Fruit fly (Drosophila melanogaster) whole organism, embryonic: Measurements from ENCODE around the gene CG42395.

Experiments used
- Adf1 ChIP-seq: fragments of 200-800 bp; sonication (Bioruptor generic); IDR thresholded peaks from 2 replicates; pipeline ENCODE4 v1.3.6; 2022; ENCODE audit warnings: missing biosample characterization, missing genetic modification characterization
- CG10267 ChIP-seq: fragments of 200-800 bp; sonication (Bioruptor generic); optimal IDR thresholded peaks from 2 replicates; lab custom pipeline; 2018; ENCODE audit warnings: missing biosample characterization, mild to moderate bottlenecking, missing genetic modification characterization, moderate library complexity
- CG10366 ChIP-seq: fragments of 200-800 bp; sonication (Bioruptor generic); IDR thresholded peaks from 2 replicates; pipeline ENCODE4 v1.3.6; 2022; ENCODE audit warnings: missing biosample characterization, missing genetic modification characterization
- CG10431 ChIP-seq: fragments of 200-800 bp; sonication (Bioruptor generic); optimal IDR thresholded peaks from 3 replicates; lab custom pipeline; 2018; ENCODE audit warnings: missing biosample characterization, mild to moderate bottlenecking, missing genetic modification characterization
- CG11456 ChIP-seq: fragments of 200-800 bp; sonication (Bioruptor generic); IDR thresholded peaks from 3 replicates; pipeline ENCODE4 v1.3.6; 2022; ENCODE audit warnings: missing biosample characterization, missing genetic modification characterization
- CG12659 ChIP-seq: fragments of 200-800 bp; sonication (Bioruptor generic); optimal IDR thresholded peaks from 3 replicates; lab custom pipeline; 2017; ENCODE audit warnings: mild to moderate bottlenecking, missing biosample characterization, missing genetic modification reagents, missing genetic modification characterization
- CG14710 ChIP-seq: fragments of 200-800 bp; sonication (Bioruptor generic); optimal IDR thresholded peaks from 3 replicates; lab custom pipeline; 2019; ENCODE audit warnings: missing biosample characterization, mild to moderate bottlenecking, missing genetic modification characterization, moderate library complexity
- CG16815 ChIP-seq: fragments of 200-800 bp; sonication (Bioruptor generic); optimal IDR thresholded peaks from 3 replicates; lab custom pipeline; 2017; ENCODE audit warnings: missing biosample characterization, mild to moderate bottlenecking, missing genetic modification characterization
- CG17361 ChIP-seq: fragments of 200-800 bp; sonication (Bioruptor generic); IDR thresholded peaks from 3 replicates; pipeline ENCODE4 v1.3.6; 2022; ENCODE audit warnings: missing biosample characterization, missing genetic modification characterization
- CG17385 ChIP-seq: fragments of 200-800 bp; sonication (Bioruptor generic); optimal IDR thresholded peaks from 3 replicates; lab custom pipeline; 2018; ENCODE audit warnings: missing biosample characterization, mild to moderate bottlenecking, missing genetic modification characterization
- CG18262 ChIP-seq: fragments of 200-800 bp; optimal IDR thresholded peaks from 3 replicates; lab custom pipeline; 2019; ENCODE audit warnings: missing biosample characterization, mild to moderate bottlenecking, missing genetic modification characterization, moderate library complexity
- CG2875 ChIP-seq: fragments of 200-800 bp; sonication (Bioruptor generic); optimal IDR thresholded peaks from 2 replicates; lab custom pipeline; 2017; ENCODE audit warnings: missing biosample characterization, mild to moderate bottlenecking, missing genetic modification characterization, missing genetic modification reagents
- CG32772 ChIP-seq: fragments of 200-800 bp; sonication (Bioruptor generic); IDR thresholded peaks from 2 replicates; pipeline ENCODE4 v1.3.6; 2022; ENCODE audit warnings: missing biosample characterization, missing genetic modification characterization
- CG33557 ChIP-seq: fragments of 200-800 bp; sonication (Bioruptor generic); optimal IDR thresholded peaks from 2 replicates; lab custom pipeline; 2019; ENCODE audit warnings: missing biosample characterization, mild to moderate bottlenecking, missing genetic modification characterization, moderate library complexity
- CG3407 ChIP-seq: fragments of 200-800 bp; sonication (Bioruptor generic); optimal IDR thresholded peaks from 2 replicates; lab custom pipeline; 2018; ENCODE audit warnings: missing biosample characterization, mild to moderate bottlenecking, missing genetic modification characterization
- CG7786 ChIP-seq: fragments of 200-800 bp; sonication (Bioruptor generic); optimal IDR thresholded peaks from 2 replicates; lab custom pipeline; 2016; ENCODE audit warnings: missing biosample characterization, missing genetic modification characterization
- CG7839 ChIP-seq: fragments of 200-800 bp; sonication (Bioruptor generic); optimal IDR thresholded peaks from 3 replicates; lab custom pipeline; 2018; ENCODE audit warnings: missing biosample characterization, mild to moderate bottlenecking, missing genetic modification characterization, moderate library complexity
- CG8924 ChIP-seq: fragments of 200-800 bp; optimal IDR thresholded peaks from 3 replicates; lab custom pipeline; 2019; ENCODE audit warnings: missing biosample characterization, mild to moderate bottlenecking, missing genetic modification characterization, moderate library complexity
- D19A ChIP-seq: fragments of 200-800 bp; optimal IDR thresholded peaks from 3 replicates; lab custom pipeline; 2019; ENCODE audit warnings: missing biosample characterization, mild to moderate bottlenecking, missing genetic modification characterization, moderate library complexity
- Drgx ChIP-seq: fragments of 200-800 bp; sonication (Bioruptor generic); IDR thresholded peaks from 2 replicates; pipeline ENCODE4 v1.3.6; 2022; ENCODE audit warnings: missing biosample characterization, missing genetic modification characterization
- GATAe ChIP-seq: fragments of 200-800 bp; sonication (Bioruptor generic); conservative IDR thresholded peaks from 2 replicates; pipeline ENCODE4 v1.3.6; 2022; ENCODE audit warnings: missing biosample characterization, missing genetic modification characterization
- H15 ChIP-seq: fragments of 200-800 bp; sonication (Bioruptor generic); IDR thresholded peaks from 3 replicates; pipeline ENCODE4 v1.3.6; 2022; ENCODE audit warnings: missing biosample characterization, missing genetic modification characterization
- HHEX ChIP-seq: fragments of 200-800 bp; sonication (Bioruptor generic); optimal IDR thresholded peaks from 3 replicates; lab custom pipeline; 2017; ENCODE audit warnings: missing biosample characterization, mild to moderate bottlenecking, missing genetic modification characterization, missing genetic modification reagents
- Med ChIP-seq: fragments of 200-800 bp; sonication (Bioruptor generic); peaks from one replicate; lab custom pipeline; 2016; ENCODE audit warnings: missing biosample characterization, missing genetic modification characterization, mild to moderate bottlenecking, inconsistent platforms, moderate library complexity
- Nf-YC ChIP-seq: fragments of 200-800 bp; optimal IDR thresholded peaks from 3 replicates; lab custom pipeline; 2019; ENCODE audit warnings: missing biosample characterization, mild to moderate bottlenecking, missing genetic modification characterization, moderate library complexity
- Pdp1 ChIP-seq, 2 experiments: fragments of 200-800 bp; sonication (Bioruptor generic); optimal IDR thresholded peaks; 3 replicates each; lab custom pipeline; 2016; ENCODE audit warnings: missing biosample characterization in 2 of 2, missing genetic modification characterization in 2 of 2, mild to moderate bottlenecking in 1 of 2, moderate library complexity in 1 of 2
- Sin3A ChIP-seq: fragments of >200 bp; optimal IDR thresholded peaks from 2 replicates; lab custom pipeline; 2018
- Ssrp ChIP-seq: fragments of 200-800 bp; sonication (Bioruptor generic); optimal IDR thresholded peaks from 2 replicates; lab custom pipeline; 2018; ENCODE audit warnings: missing biosample characterization, mild to moderate bottlenecking, missing genetic modification characterization, moderate library complexity
- bsh ChIP-seq, 2 experiments: fragments of 200-800 bp; sonication (Bioruptor generic); optimal IDR thresholded peaks; 2 replicates each; lab custom pipeline; 2017 to 2018; ENCODE audit warnings: mild to moderate bottlenecking in 2 of 2, missing biosample characterization in 2 of 2, missing genetic modification characterization in 2 of 2, moderate library complexity in 1 of 2
- ci ChIP-seq: fragments of 200-800 bp; sonication (Bioruptor generic); IDR thresholded peaks from 3 replicates; pipeline ENCODE4 v1.3.6; 2022; ENCODE audit warnings: missing biosample characterization, missing genetic modification characterization
- crol ChIP-seq: fragments of 200-800 bp; sonication (Bioruptor generic); IDR thresholded peaks from 2 replicates; pipeline ENCODE4 v1.3.6; 2022; ENCODE audit warnings: missing biosample characterization, missing genetic modification characterization
- crp ChIP-seq, 2 experiments: fragments of 200-800 bp; sonication (Bioruptor generic); optimal IDR thresholded peaks; 2 replicates in 1 of 2; 3 replicates in 1 of 2; lab custom pipeline; 2017; ENCODE audit warnings: missing biosample characterization in 2 of 2, missing genetic modification characterization in 2 of 2, mild to moderate bottlenecking in 1 of 2, moderate library complexity in 1 of 2
- danr ChIP-seq: fragments of 200-800 bp; sonication (Bioruptor generic); IDR thresholded peaks from 2 replicates; pipeline ENCODE4 v1.3.6; 2022; ENCODE audit warnings: missing biosample characterization, missing genetic modification characterization
- dmrt99B ChIP-seq: fragments of 200-800 bp; sonication (Bioruptor generic); optimal IDR thresholded peaks from 2 replicates; lab custom pipeline; 2018; ENCODE audit warnings: missing biosample characterization, mild to moderate bottlenecking, missing genetic modification characterization, moderate library complexity
- ewg ChIP-seq: fragments of 200-800 bp; sonication (Bioruptor generic); optimal IDR thresholded peaks from 3 replicates; lab custom pipeline; 2017; ENCODE audit warnings: mild to moderate bottlenecking, missing biosample characterization, missing genetic modification reagents, missing genetic modification characterization
- fd64A ChIP-seq: fragments of 200-800 bp; sonication (Bioruptor generic); optimal IDR thresholded peaks from 3 replicates; lab custom pipeline; 2018; ENCODE audit warnings: missing biosample characterization, mild to moderate bottlenecking, missing genetic modification characterization
- gcm ChIP-seq: fragments of 200-800 bp; sonication (Bioruptor generic); optimal IDR thresholded peaks from 2 replicates; lab custom pipeline; 2019; ENCODE audit warnings: missing biosample characterization, mild to moderate bottlenecking, missing genetic modification characterization, moderate library complexity
- jumu ChIP-seq: fragments of 200-800 bp; sonication (Bioruptor generic); optimal IDR thresholded peaks from 3 replicates; lab custom pipeline; 2016; ENCODE audit warnings: missing biosample characterization, missing genetic modification characterization
- lmd ChIP-seq: fragments of 200-800 bp; sonication (Bioruptor generic); IDR thresholded peaks from 2 replicates; pipeline ENCODE4 v1.3.6; 2022; ENCODE audit warnings: missing biosample characterization, missing genetic modification characterization
- lola ChIP-seq, 3 experiments: fragments of >200 bp in 2 of 3; fragments of 200-800 bp in 1 of 3; sonication (Bioruptor generic) in 1 of 3; optimal IDR thresholded peaks; 2 replicates each; lab custom pipeline; 2017 to 2019; ENCODE audit warnings: missing biosample characterization in 3 of 3, missing genetic modification characterization in 3 of 3, mild to moderate bottlenecking in 1 of 3, moderate library complexity in 1 of 3
- nau ChIP-seq: fragments of 200-800 bp; sonication (Bioruptor generic); optimal IDR thresholded peaks from 3 replicates; lab custom pipeline; 2017; ENCODE audit warnings: missing biosample characterization, mild to moderate bottlenecking, missing genetic modification characterization, missing genetic modification reagents
- org-1 ChIP-seq: fragments of 200-800 bp; sonication (Bioruptor generic); optimal IDR thresholded peaks from 2 replicates; lab custom pipeline; 2017; ENCODE audit warnings: missing biosample characterization, missing genetic modification characterization
- phol ChIP-seq: fragments of 200-800 bp; sonication (Bioruptor generic); optimal IDR thresholded peaks from 3 replicates; lab custom pipeline; 2018; ENCODE audit warnings: missing biosample characterization, mild to moderate bottlenecking, missing genetic modification characterization, moderate library complexity
- seq ChIP-seq: fragments of 200-800 bp; sonication (Bioruptor generic); IDR thresholded peaks from 2 replicates; pipeline ENCODE4 v1.3.6; 2022; ENCODE audit warnings: missing biosample characterization, missing genetic modification characterization
- sug ChIP-seq: fragments of 200-800 bp; optimal IDR thresholded peaks from 2 replicates; lab custom pipeline; 2019; ENCODE audit warnings: missing biosample characterization, mild to moderate bottlenecking, missing genetic modification characterization, moderate library complexity
- tap ChIP-seq: fragments of 200-800 bp; optimal IDR thresholded peaks from 3 replicates; lab custom pipeline; 2019; ENCODE audit warnings: missing biosample characterization, mild to moderate bottlenecking, missing genetic modification characterization, moderate library complexity
- zfh1 ChIP-seq: fragments of 200-800 bp; sonication (Bioruptor generic); IDR thresholded peaks from 3 replicates; pipeline ENCODE4 v1.3.6; 2022; ENCODE audit warnings: missing biosample characterization, missing genetic modification characterization

The CG42395 gene

DNA sequence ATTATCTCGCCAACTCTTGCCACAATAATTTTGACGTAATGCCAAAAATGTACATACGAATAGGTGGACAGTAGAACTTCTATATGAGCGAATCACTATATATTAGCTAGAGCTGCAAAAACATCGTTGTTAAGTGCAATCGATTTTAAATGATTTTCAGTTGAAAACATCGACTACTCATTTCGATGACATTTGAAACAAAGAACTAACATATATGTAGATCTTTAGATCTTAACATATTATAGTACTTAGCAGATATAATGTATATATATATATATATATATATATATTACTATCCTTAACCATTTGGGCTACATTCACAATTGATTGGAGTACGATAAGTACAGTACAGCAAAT is at the start of gene CG42395:
TSS of gene CG42395 (minus strand) at position 101 of the 357 bp plus-strand sequence.
- no peak for TF ChIP-seq CG10366 (GFP tag; lab: Robert Waterston, UW)

DNA sequence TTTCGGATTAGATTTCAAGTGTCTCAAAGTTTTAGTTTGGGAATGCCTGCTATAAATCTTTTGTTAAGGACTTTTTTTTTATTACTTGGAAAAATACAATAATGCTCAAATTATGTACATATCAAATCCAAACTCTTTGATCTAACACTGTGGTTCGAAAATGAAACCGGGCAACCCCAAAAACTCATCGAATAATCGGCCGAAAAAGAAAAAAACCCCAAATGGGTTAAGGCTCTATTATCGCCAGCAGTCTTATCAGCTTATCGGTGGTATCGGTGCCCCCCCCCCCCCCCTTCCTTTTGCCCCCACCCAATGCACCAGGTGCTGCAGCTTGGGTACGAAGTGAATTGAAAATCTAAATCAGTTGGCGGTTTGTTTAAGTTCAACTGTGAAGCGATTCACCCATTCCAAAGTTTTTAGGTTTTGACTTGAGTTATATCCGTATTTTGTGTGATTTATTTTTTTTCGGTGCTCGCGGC is 41.6 kb upstream of the CG42395 start:
- TF ChIP-seq crol (GFP tag; lab: Robert Waterston, UW) = peak; percentile 52; the same call in 1 of the 2 replicates
- TF ChIP-seq tap = no peak
- peak; percentile 58; the same call in 1 of the 2 replicates for TF ChIP-seq GATAe (GFP tag; lab: Robert Waterston, UW)
- no peak for TF ChIP-seq jumu
- TF ChIP-seq CG11456 = no peak
- no peak for TF ChIP-seq Nf-YC (tag; lab: Kevin White, UChicago)
- TF ChIP-seq ci (GFP tag; lab: Robert Waterston, UW) = 0 out of 3 replicates have a peak, but pooled peaks have one; percentile 21
- TF ChIP-seq CG7786 = no peak
- no peak for TF ChIP-seq CG10431 (GFP tag; lab: Kevin White, UChicago)
- peak; percentile 7 for TF ChIP-seq sug (tag; lab: Kevin White, UChicago)
- no peak for TF ChIP-seq Sin3A
- no peak for TF ChIP-seq dmrt99B

DNA sequence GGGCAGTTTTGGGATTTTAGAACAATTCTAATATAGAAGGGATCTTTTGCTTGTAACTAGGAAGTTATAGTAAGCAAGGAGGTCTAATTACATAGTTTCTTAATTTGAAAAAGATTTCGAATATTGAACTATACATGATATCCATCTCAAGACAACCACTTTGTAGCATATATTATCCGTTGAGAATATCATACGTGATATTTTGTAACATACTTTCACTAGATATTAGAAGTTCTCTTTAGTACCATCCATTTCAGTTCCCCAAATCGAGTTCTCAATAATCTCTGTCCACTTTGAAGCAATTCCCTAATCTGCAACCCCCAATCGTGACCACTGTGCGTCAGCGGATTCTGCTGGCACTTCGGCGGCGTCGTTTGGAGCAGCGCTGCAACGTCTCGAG is 39.4 kb upstream of the CG42395 start:
- TF ChIP-seq seq = no peak
- peak; percentile 37; the same call in 1 of the 2 replicates for TF ChIP-seq Adf1
- TF ChIP-seq fd64A (GFP tag; lab: Kevin White, UChicago) = no peak
- TF ChIP-seq CG33557 (GFP tag; lab: Kevin White, UChicago) = peak; percentile 15
- peak in 1 of 2 experiments; percentile 28 for TF ChIP-seq crp (GFP tag; optimal IDR thresholded peaks at IDR 0.05; lab: Kevin White, UChicago)
- TF ChIP-seq ewg (GFP tag; lab: Kevin White, UChicago) = peak; percentile 6
- peak in 1 of 3 experiments; percentile 51 for TF ChIP-seq lola (GFP tag; optimal IDR thresholded peaks at IDR 0.05; lab: Kevin White, UChicago)
- peak; percentile 38 for TF ChIP-seq CG7839
- TF ChIP-seq D19A (tag; lab: Kevin White, UChicago) = peak; percentile 30
- TF ChIP-seq org-1 (GFP tag; lab: Kevin White, UChicago) = peak; percentile 32
- peak in 1 of 2 experiments; percentile 16 for TF ChIP-seq Pdp1 (GFP tag; optimal IDR thresholded peaks at IDR 0.05; lab: Kevin White, UChicago)
- TF ChIP-seq H15 = no peak
- peak; percentile 67 for TF ChIP-seq CG18262 (tag; lab: Kevin White, UChicago)
- peak; percentile 51 for TF ChIP-seq Med
- peak; percentile 54 for TF ChIP-seq dmrt99B
- TF ChIP-seq bsh (GFP tag; optimal IDR thresholded peaks at IDR 0.05; lab: Kevin White, UChicago) = peak in 1 of 2 experiments; percentile 36
- peak; percentile 38 for TF ChIP-seq CG16815 (GFP tag; lab: Kevin White, UChicago)
- TF ChIP-seq zfh1 = no peak
- peak; percentile 29 for TF ChIP-seq CG2875 (GFP tag; lab: Kevin White, UChicago)
- no peak for TF ChIP-seq CG17385 (GFP tag; lab: Kevin White, UChicago)
- peak; percentile 32 for TF ChIP-seq CG14710 (tag; lab: Kevin White, UChicago)
- TF ChIP-seq CG3407 (GFP tag; lab: Kevin White, UChicago) = peak; percentile 11
- TF ChIP-seq Ssrp (tag; lab: Kevin White, UChicago) = peak; percentile 35
- TF ChIP-seq nau (GFP tag; lab: Kevin White, UChicago) = no peak
- peak; percentile 70; the same call in 2 of the 3 replicates for TF ChIP-seq CG17361
- TF ChIP-seq CG10267 (tag; lab: Kevin White, UChicago) = peak; percentile 32
- TF ChIP-seq HHEX (GFP tag; lab: Kevin White, UChicago) = no peak
- TF ChIP-seq CG12659 (GFP tag; lab: Kevin White, UChicago) = peak; percentile 13
- peak; percentile 19 for TF ChIP-seq gcm
- TF ChIP-seq lmd (GFP tag; lab: Robert Waterston, UW) = 0 out of 2 replicates have a peak, but pooled peaks have one; percentile 15
- TF ChIP-seq phol (tag; lab: Kevin White, UChicago) = peak; percentile 61
- TF ChIP-seq CG32772 = peak; percentile 50; the same call in 1 of the 2 replicates
- TF ChIP-seq CG8924 (tag; lab: Kevin White, UChicago) = peak; percentile 30
- 0 out of 2 replicates have a peak, but pooled peaks have one; percentile 11 for TF ChIP-seq Drgx (GFP tag; lab: Robert Waterston, UW)
- TF ChIP-seq danr (GFP tag; lab: Robert Waterston, UW) = 0 out of 2 replicates have a peak, but pooled peaks have one; percentile 17
